Worm (Caenorhabditis elegans) whole organism, early embryonic: Measurements from ENCODE around the gene F19H8.2.

Source experiments
- B0310.2 ChIP-seq: sonication (generic microtip); optimal IDR thresholded peaks from 2 replicates; lab custom pipeline; 2016; ENCODE audit warnings: mild to moderate bottlenecking, missing genetic modification characterization, missing compliant biosample characterization
- flt-1 ChIP-seq: fragments of 200-800 bp; sonication (Bioruptor generic); IDR thresholded peaks from 2 replicates; pipeline ENCODE4 v1.3.6; 2022; ENCODE audit warnings: missing genetic modification characterization, missing compliant biosample characterization

DNA sequence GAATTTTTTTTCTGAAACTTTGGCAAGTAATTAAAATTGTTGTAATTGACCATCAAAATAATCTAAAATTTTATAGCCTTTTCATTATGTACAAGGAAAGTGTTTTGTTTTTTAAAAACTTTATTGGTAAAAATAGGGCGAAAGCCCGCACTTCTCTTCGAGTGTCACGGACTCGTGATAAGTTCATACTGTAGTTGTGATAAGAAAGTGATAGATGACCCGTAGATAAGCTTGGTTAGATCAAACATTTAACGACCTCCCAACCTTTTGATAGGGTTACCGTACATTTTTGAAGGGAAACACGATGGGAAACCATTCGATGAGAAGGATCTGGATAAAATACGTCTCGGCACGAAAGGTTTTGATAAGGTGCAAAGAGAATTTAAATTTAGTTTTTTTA, 10.7 kb upstream of the F19H8.2 start:
- TF ChIP-seq B0310.2 (tag; lab: Kevin White, UChicago), result no peak
- TF ChIP-seq flt-1 (GFP tag; lab: Robert Waterston, UW), result no peak
